Fruit fly (Drosophila melanogaster): ENCODE data around the gene CG7296.

- TF ChIP-seq OdsH (GFP tag; optimal IDR thresholded peaks at IDR 0.05) (no peak), dmrt93B (GFP tag; optimal IDR thresholded peaks at IDR 0.05) (no peak), sv (GFP tag; optimal IDR thresholded peaks at IDR 0.05) (no peak), Hr78 (GFP tag; optimal IDR thresholded peaks at IDR 0.05) (no peak), fru (GFP tag; optimal IDR thresholded peaks at IDR 0.05) (no peak), GATAd (GFP tag; optimal IDR thresholded peaks at IDR 0.05) (no peak), CrebA (GFP tag; optimal IDR thresholded peaks at IDR 0.05; ENCODE audit: borderline replicate concordance) (no peak), Dfd (GFP tag; optimal IDR thresholded peaks at IDR 0.05) (no peak), Mio (GFP tag; optimal IDR thresholded peaks at IDR 0.05) (no peak), Myc (optimal IDR thresholded peaks at IDR 0.05) (no peak), psq (GFP tag; optimal IDR thresholded peaks at IDR 0.05) (no peak), lola (GFP tag; optimal IDR thresholded peaks at IDR 0.05) (no peak)
Measured at dm6 chr2L:10694053-10694618, 7.3 kb upstream of the CG7296 start, which contains the start of gene CG17108.
